Fruit fly (Drosophila melanogaster) whole organism, prepupa: ENCODE measurements around the gene CG8379.
A peak's percentile ranks its signal among the peaks of the same experiment; 100 is the strongest.

Experiments used
- CG10631 ChIP-seq: fragments of 200-800 bp; sonication (Bioruptor generic); optimal IDR thresholded peaks from 2 replicates; lab custom pipeline; 2016; ENCODE audit warnings: missing biosample characterization, missing genetic modification characterization
- CG11762 ChIP-seq: fragments of 200-800 bp; sonication (Bioruptor generic); optimal IDR thresholded peaks from 3 replicates; lab custom pipeline; 2016; ENCODE audit warnings: missing biosample characterization, missing genetic modification characterization; ENCODE audit not compliant: insufficient read depth
- CG11902 ChIP-seq: fragments of 200-800 bp; sonication (Bioruptor generic); optimal IDR thresholded peaks from 3 replicates; lab custom pipeline; 2016; ENCODE audit warnings: missing biosample characterization, missing genetic modification characterization
- CG15336 ChIP-seq: fragments of 200-800 bp; sonication (Bioruptor generic); IDR thresholded peaks from 2 replicates; pipeline ENCODE4 v1.3.6; 2022; ENCODE audit warnings: missing biosample characterization, missing genetic modification characterization
- CG32006 ChIP-seq: fragments of 200-800 bp; sonication (Bioruptor generic); optimal IDR thresholded peaks from 3 replicates; lab custom pipeline; 2017; ENCODE audit warnings: missing biosample characterization, mild to moderate bottlenecking, missing genetic modification characterization
- CG34406 ChIP-seq: fragments of 200-800 bp; sonication (Bioruptor generic); optimal IDR thresholded peaks from 3 replicates; lab custom pipeline; 2016; ENCODE audit warnings: missing biosample characterization, missing genetic modification characterization
- CG4318 ChIP-seq: fragments of 200-800 bp; sonication (Bioruptor generic); optimal IDR thresholded peaks from 3 replicates; lab custom pipeline; 2017; ENCODE audit warnings: missing biosample characterization, mild to moderate bottlenecking, missing genetic modification characterization
- CG6276 ChIP-seq: fragments of 200-800 bp; sonication (Bioruptor generic); optimal IDR thresholded peaks from 2 replicates; lab custom pipeline; 2017; ENCODE audit warnings: missing biosample characterization, mild to moderate bottlenecking, missing genetic modification characterization
- CG6792 ChIP-seq: fragments of 200-800 bp; sonication (Bioruptor generic); optimal IDR thresholded peaks from 3 replicates; lab custom pipeline; 2016; ENCODE audit warnings: missing biosample characterization, missing genetic modification characterization
- CG6808 ChIP-seq: fragments of 200-800 bp; sonication (Bioruptor generic); optimal IDR thresholded peaks from 3 replicates; lab custom pipeline; 2017; ENCODE audit warnings: missing biosample characterization, missing genetic modification characterization, mild to moderate bottlenecking, moderate library complexity, missing genetic modification reagents
- CG7368 ChIP-seq: fragments of 200-800 bp; sonication (Bioruptor generic); optimal IDR thresholded peaks from 3 replicates; lab custom pipeline; 2016; ENCODE audit warnings: missing biosample characterization, missing genetic modification characterization
- CG8319 ChIP-seq: fragments of 200-800 bp; sonication (Bioruptor generic); optimal IDR thresholded peaks from 3 replicates; lab custom pipeline; 2016; ENCODE audit warnings: missing biosample characterization, missing genetic modification characterization
- CG8632 ChIP-seq: fragments of 200-800 bp; sonication (Bioruptor generic); optimal IDR thresholded peaks from 3 replicates; lab custom pipeline; 2016; ENCODE audit warnings: missing biosample characterization, missing genetic modification characterization
- Eip75B ChIP-seq: fragments of 200-800 bp; sonication (Bioruptor generic); optimal IDR thresholded peaks from 3 replicates; lab custom pipeline; 2016; ENCODE audit warnings: missing biosample characterization, missing genetic modification characterization
- Eip78C ChIP-seq: fragments of 200-800 bp; sonication (Bioruptor generic); peaks from one replicate; lab custom pipeline; 2016; ENCODE audit warnings: missing biosample characterization, missing genetic modification characterization
- Ets96B ChIP-seq: fragments of 200-800 bp; optimal IDR thresholded peaks from 2 replicates; lab custom pipeline; 2019; ENCODE audit warnings: missing biosample characterization, mild to moderate bottlenecking, missing genetic modification characterization, moderate library complexity
- Hr39 ChIP-seq: fragments of 200-800 bp; sonication (Bioruptor generic); optimal IDR thresholded peaks from 2 replicates; lab custom pipeline; 2016; ENCODE audit warnings: missing biosample characterization, missing genetic modification characterization
- Hr4 ChIP-seq: fragments of 200-800 bp; sonication (Bioruptor generic); optimal IDR thresholded peaks from 3 replicates; lab custom pipeline; 2016; ENCODE audit warnings: missing biosample characterization, missing genetic modification characterization
- Lpt ChIP-seq: fragments of 200-800 bp; sonication (Bioruptor generic); optimal IDR thresholded peaks from 3 replicates; lab custom pipeline; 2016; ENCODE audit warnings: missing biosample characterization, missing genetic modification characterization
- OdsH ChIP-seq: fragments of 200-800 bp; sonication (Bioruptor generic); optimal IDR thresholded peaks from 3 replicates; lab custom pipeline; 2016; ENCODE audit warnings: missing biosample characterization, missing genetic modification characterization
- Smox ChIP-seq: fragments of 200-800 bp; sonication (Bioruptor generic); optimal IDR thresholded peaks from 3 replicates; lab custom pipeline; 2016; ENCODE audit warnings: missing biosample characterization, missing genetic modification characterization
- achi ChIP-seq: fragments of 200-800 bp; sonication (Bioruptor generic); optimal IDR thresholded peaks from 3 replicates; lab custom pipeline; 2016; ENCODE audit warnings: missing biosample characterization, missing genetic modification characterization
- acj6 ChIP-seq: fragments of 200-800 bp; sonication (Bioruptor generic); optimal IDR thresholded peaks from 3 replicates; lab custom pipeline; 2016; ENCODE audit warnings: missing biosample characterization, missing genetic modification characterization
- cyc ChIP-seq: fragments of 200-800 bp; sonication (Bioruptor generic); optimal IDR thresholded peaks from 3 replicates; lab custom pipeline; 2016; ENCODE audit warnings: missing biosample characterization, missing genetic modification characterization
- dsx ChIP-seq: fragments of 200-800 bp; optimal IDR thresholded peaks from 3 replicates; lab custom pipeline; 2019; ENCODE audit warnings: missing biosample characterization, mild to moderate bottlenecking, missing genetic modification characterization, moderate library complexity; ENCODE audit not compliant: poor library complexity, severe bottlenecking
- esn ChIP-seq: fragments of 200-800 bp; sonication (Bioruptor generic); optimal IDR thresholded peaks from 2 replicates; lab custom pipeline; 2016; ENCODE audit warnings: missing biosample characterization, mild to moderate bottlenecking, missing genetic modification characterization, moderate library complexity
- fkh ChIP-seq: fragments of 200-800 bp; sonication (Bioruptor generic); optimal IDR thresholded peaks from 3 replicates; lab custom pipeline; 2017; ENCODE audit warnings: missing biosample characterization, mild to moderate bottlenecking, missing genetic modification characterization, moderate library complexity
- pdm3 ChIP-seq: fragments of 200-800 bp; sonication (Bioruptor generic); optimal IDR thresholded peaks from 3 replicates; lab custom pipeline; 2016; ENCODE audit warnings: missing biosample characterization, missing genetic modification characterization
- salr ChIP-seq, 2 experiments: fragments of 200-800 bp; sonication (Bioruptor generic); optimal IDR thresholded peaks; 3 replicates each; lab custom pipeline; 2016 to 2018; ENCODE audit warnings: missing biosample characterization in 2 of 2, missing genetic modification characterization in 2 of 2, mild to moderate bottlenecking in 1 of 2
- spab ChIP-seq: fragments of 200-800 bp; sonication (Bioruptor generic); optimal IDR thresholded peaks from 2 replicates; lab custom pipeline; 2017; ENCODE audit warnings: missing biosample characterization, mild to moderate bottlenecking, missing genetic modification characterization, missing genetic modification reagents
- ss ChIP-seq, 2 experiments: fragments of 200-800 bp; sonication (Bioruptor generic); optimal IDR thresholded peaks; 2 replicates in 1 of 2; 3 replicates in 1 of 2; lab custom pipeline; 2017 to 2018; ENCODE audit warnings: mild to moderate bottlenecking in 2 of 2, missing biosample characterization in 2 of 2, missing genetic modification characterization in 2 of 2, moderate library complexity in 1 of 2
- svp ChIP-seq: fragments of 200-800 bp; sonication (Bioruptor generic); peaks from one replicate; lab custom pipeline; 2016; ENCODE audit warnings: missing biosample characterization, missing genetic modification characterization

The CG8379 gene

DNA sequence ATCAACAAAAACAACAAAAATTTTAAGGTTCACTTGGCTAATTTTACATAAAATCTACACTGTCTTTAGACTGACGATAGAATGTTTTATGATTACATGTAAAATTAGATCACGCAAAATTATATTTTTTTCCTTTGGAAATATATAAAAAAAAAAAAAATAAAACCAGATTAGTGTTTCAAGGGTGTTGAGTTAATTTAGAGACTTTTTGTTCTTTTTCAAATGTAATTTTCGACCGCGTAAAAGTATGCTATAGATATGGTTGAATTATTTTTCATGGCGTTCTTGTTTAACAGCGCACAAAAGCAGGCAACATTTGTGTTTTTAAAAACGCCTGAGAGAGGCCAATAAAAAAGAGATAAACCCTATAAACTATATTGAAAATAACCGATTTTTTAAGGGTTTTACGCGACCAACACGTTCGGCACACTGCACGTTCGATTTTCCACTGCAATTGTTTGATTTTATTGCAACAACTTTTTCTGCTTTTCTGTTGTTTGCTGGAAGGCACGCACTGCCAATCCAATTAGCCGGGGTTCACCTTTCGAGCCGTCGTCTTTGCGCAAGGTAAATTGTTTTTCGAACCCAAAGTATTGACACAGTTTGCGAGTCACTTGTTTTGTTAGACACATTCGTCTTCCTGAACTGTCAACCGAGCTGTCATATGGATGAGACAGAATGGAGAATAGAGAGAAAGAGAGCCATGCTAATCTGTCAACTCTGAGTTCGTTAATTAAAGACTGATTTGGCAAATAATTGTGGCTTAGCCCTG is 39.1 kb downstream of the CG8379 start:
- TF ChIP-seq ss (GFP tag; optimal IDR thresholded peaks at IDR 0.05; lab: Kevin White, UChicago) (peak; percentile 34 to 35), OdsH (no peak), fkh (GFP tag; lab: Kevin White, UChicago) (peak; percentile 57), Eip78C (peak; percentile 69), Ets96B (tag; lab: Kevin White, UChicago) (peak; percentile 11), svp (GFP tag; lab: Kevin White, UChicago) (peak; percentile 42), Smox (no peak), dsx (GFP tag; lab: Kevin White, UChicago) (peak; percentile 49), spab (GFP tag; lab: Kevin White, UChicago) (no peak), CG6276 (GFP tag; lab: Kevin White, UChicago) (peak; percentile 34)

DNA sequence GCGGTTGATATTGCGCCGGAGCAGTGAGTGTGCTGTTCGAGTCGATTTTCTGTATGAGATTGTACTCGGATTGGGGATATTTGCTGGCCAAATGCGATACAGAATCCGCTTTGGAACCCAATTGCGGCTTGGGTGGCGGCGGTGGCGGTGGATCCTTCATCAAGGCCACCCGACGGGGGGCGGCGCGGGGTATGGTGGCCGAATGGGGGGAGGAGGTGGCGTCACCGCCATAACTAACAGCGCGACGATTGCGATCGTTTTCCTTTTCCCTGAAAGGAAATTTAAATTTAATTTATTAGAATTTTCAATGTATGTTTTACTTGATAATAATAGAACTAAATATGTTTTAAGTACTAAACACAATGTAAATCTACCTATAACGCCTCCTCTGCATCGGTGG is 40.8 kb downstream of the CG8379 start:
- no peak for TF ChIP-seq CG4318 (GFP tag; lab: Kevin White, UChicago)
- no peak for TF ChIP-seq pdm3
- no peak for TF ChIP-seq CG11902 (GFP tag; lab: Kevin White, UChicago)
- TF ChIP-seq CG6808 (GFP tag; lab: Kevin White, UChicago): no peak
- TF ChIP-seq spab (GFP tag; lab: Kevin White, UChicago): no peak
- no peak for TF ChIP-seq CG7368 (GFP tag; lab: Kevin White, UChicago)
- TF ChIP-seq fkh (GFP tag; lab: Kevin White, UChicago): no peak
- no peak for TF ChIP-seq Eip75B (GFP tag; lab: Kevin White, UChicago)
- no peak for TF ChIP-seq dsx (GFP tag; lab: Kevin White, UChicago)
- TF ChIP-seq Hr39 (GFP tag; lab: Kevin White, UChicago): no peak
- no peak for TF ChIP-seq ss (GFP tag; optimal IDR thresholded peaks at IDR 0.05; lab: Kevin White, UChicago)

- TF ChIP-seq CG34406 (GFP tag; lab: Kevin White, UChicago): peak; percentile 31
- no peak for TF ChIP-seq CG6792 (GFP tag; lab: Kevin White, UChicago)
- TF ChIP-seq dsx (GFP tag; lab: Kevin White, UChicago): no peak
- TF ChIP-seq CG32006: peak; percentile 38
- TF ChIP-seq CG8319: no peak
- TF ChIP-seq acj6: peak; percentile 47
- TF ChIP-seq esn: peak; percentile 30
- no peak for TF ChIP-seq CG11762 (GFP tag; lab: Kevin White, UChicago)
- peak; percentile 49 for TF ChIP-seq CG10631 (GFP tag; lab: Kevin White, UChicago)
- peak; percentile 14 for TF ChIP-seq CG6276 (GFP tag; lab: Kevin White, UChicago)
- peak; percentile 42 for TF ChIP-seq CG15336 (GFP tag; lab: Robert Waterston, UW)
- TF ChIP-seq Hr4: peak; percentile 12
- TF ChIP-seq achi (GFP tag; lab: Kevin White, UChicago): peak; percentile 33
- TF ChIP-seq Lpt (GFP tag; lab: Kevin White, UChicago): no peak
- TF ChIP-seq salr (GFP tag; optimal IDR thresholded peaks at IDR 0.05; lab: Kevin White, UChicago): peak in 1 of 2 experiments; percentile 21
- TF ChIP-seq svp (GFP tag; lab: Kevin White, UChicago): peak; percentile 14
- peak; percentile 15 for TF ChIP-seq CG8632 (GFP tag; lab: Kevin White, UChicago)
- TF ChIP-seq cyc (GFP tag; lab: Kevin White, UChicago): no peak
- TF ChIP-seq Ets96B (tag; lab: Kevin White, UChicago): peak; percentile 5
- TF ChIP-seq OdsH: peak; percentile 36
- peak; percentile 58 for TF ChIP-seq Eip78C
Observed at dm6 chr3R:8867325-8868104, 43.3 kb downstream of the CG8379 start.
